Fruit fly (Drosophila melanogaster): Measurements from ENCODE around the gene CG4382.

- TF ChIP-seq CG8478 (optimal IDR thresholded peaks at IDR 0.05) (no peak), CTCF (optimal IDR thresholded peaks at IDR 0.05) (no peak)
Observed at dm6 chr2L:9557858-9558257, 42.8 kb downstream of the CG4382 start.

Data from S2 (cell line).